Fruit fly (Drosophila melanogaster): Measurements from ENCODE around the gene CG4161.
A peak's percentile ranks its signal among the peaks of the same experiment; 100 is the strongest.

CG4161 gene

DNA sequence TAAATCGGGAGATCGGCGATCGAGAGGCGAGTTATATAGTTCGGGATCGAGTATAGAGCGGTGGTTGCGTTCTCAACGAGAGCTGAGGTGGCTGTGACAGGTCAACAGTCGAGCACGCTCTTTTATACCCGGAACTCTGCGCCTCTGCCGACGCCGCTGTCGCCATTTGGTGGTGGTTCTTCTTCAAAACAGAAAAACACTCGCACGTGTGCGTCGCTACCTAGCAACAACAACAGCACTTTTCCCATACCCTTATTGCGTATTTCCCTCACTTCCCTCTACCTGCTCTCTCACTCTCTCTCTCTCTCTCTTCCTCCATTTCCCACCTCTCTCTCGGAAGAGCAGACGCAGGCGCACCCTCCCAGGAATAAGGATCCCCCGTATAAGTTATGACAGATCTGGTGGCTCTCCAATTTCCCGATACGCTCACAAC is 45.1 kb downstream of the CG4161 start, which contains the start of gene sna (continued):
- TF ChIP-seq Hsf (GFP tag; optimal IDR thresholded peaks at IDR 0.05) (no peak), Jarid2 (GFP tag; optimal IDR thresholded peaks at IDR 0.05) (peak; percentile 79), GATAe (GFP tag; conservative IDR thresholded peaks at IDR 0.05) (no peak), CG1647 (GFP tag; optimal IDR thresholded peaks at IDR 0.05) (no peak), sc (optimal IDR thresholded peaks at IDR 0.05) (no peak), sc (GFP tag; optimal IDR thresholded peaks at IDR 0.05) (no peak), CG6683 (GFP tag; optimal IDR thresholded peaks at IDR 0.05) (no peak), ewg (GFP tag; optimal IDR thresholded peaks at IDR 0.05) (peak; percentile 29), psq (GFP tag; optimal IDR thresholded peaks at IDR 0.05) (no peak), CG34224 (GFP tag; IDR thresholded peaks at IDR 0.05; ENCODE audit: partially characterized antibody) (no peak)

DNA sequence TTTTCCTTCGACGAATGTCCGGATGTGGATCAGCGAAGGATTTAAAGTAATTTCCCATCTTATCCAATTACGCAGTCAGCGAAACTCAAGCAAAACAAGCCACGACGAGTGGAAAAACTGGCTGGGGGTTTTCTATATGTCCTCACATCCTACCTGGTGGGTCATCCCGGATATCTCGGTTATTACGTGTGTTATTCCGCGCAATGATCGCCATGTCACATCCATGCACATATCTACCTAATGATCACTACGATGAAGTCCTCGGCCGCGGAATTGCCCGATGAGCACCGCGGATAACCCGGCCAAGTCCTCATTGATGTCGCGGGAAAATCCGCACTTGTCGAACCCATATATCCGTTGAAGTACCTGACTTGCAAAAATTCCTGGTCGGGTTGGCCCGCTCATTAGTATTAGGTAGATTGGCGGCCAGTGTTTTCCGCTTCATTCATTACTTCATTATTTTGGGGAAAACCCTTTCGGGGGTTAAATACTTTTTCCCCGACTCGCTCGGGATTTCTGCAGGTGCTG is 46.6 kb downstream of the CG4161 start:
- TF ChIP-seq CG31441 (GFP tag; IDR thresholded peaks at IDR 0.05): no peak
- peak; percentile 39 for TF ChIP-seq cad (GFP tag; optimal IDR thresholded peaks at IDR 0.05)
- TF ChIP-seq tll (GFP tag; optimal IDR thresholded peaks at IDR 0.05): peak in 1 of 2 experiments; percentile 86
- peak; percentile 58 for TF ChIP-seq zen (tag; optimal IDR thresholded peaks at IDR 0.05)
- TF ChIP-seq Sry-δ (GFP tag; optimal IDR thresholded peaks at IDR 0.05): no peak
- no peak for TF ChIP-seq Blimp-1 (GFP tag; optimal IDR thresholded peaks at IDR 0.05)
- TF ChIP-seq CG15479 (GFP tag; optimal IDR thresholded peaks at IDR 0.05): peak; percentile 54
- TF ChIP-seq twi (tag; optimal IDR thresholded peaks at IDR 0.05): peak; percentile 69

DNA sequence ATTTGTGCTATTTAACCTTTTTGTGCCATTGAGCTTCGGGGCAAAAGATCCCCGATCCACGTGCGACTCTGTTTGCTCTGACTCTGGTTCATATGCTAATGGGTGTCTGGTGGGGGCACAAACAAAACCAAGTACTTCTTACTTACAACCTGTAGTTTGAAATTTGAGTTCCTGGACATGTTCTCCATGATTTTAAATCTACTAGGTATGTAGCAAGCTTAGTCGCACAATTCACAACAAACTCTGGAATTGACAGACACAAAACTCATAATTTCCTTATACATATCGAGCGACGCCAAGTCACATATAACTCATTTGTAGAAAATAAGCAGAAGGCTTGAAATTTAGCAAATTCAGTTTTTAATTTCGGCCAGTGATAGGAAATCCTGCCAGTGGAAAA is 51.3 kb downstream of the CG4161 start, which contains the start of gene Tim17b2:
TSS of gene Tim17b2 (plus strand) at position 301 of the 400 bp plus-strand sequence.
- TF ChIP-seq CG18764 (GFP tag; optimal IDR thresholded peaks at IDR 0.05) (no peak), Ets65A (GFP tag) (peak; percentile 35)
